Worm (Caenorhabditis elegans) whole organism, late embryonic: ENCODE results near the gene T05H10.1.

Experiments used
- Y22D7AL.16 ChIP-seq: sonication (generic microtip); optimal IDR thresholded peaks from 2 replicates; lab custom pipeline; 2016; ENCODE audit warnings: missing genetic modification characterization, missing compliant biosample characterization
- nfya-1 ChIP-seq: sonication (generic microtip); optimal IDR thresholded peaks from 2 replicates; lab custom pipeline; 2017; ENCODE audit warnings: missing genetic modification characterization, mild to moderate bottlenecking, missing compliant biosample characterization, antibody characterized with exemption, moderate library complexity
- nhr-11 ChIP-seq: fragments of 150-350 bp; optimal IDR thresholded peaks from 2 replicates; lab custom pipeline; 2014; ENCODE audit warnings: missing biosample characterization, missing genetic modification characterization
- unc-55 ChIP-seq: sonication (generic microtip); optimal IDR thresholded peaks from 2 replicates; lab custom pipeline; 2017; ENCODE audit warnings: missing biosample characterization, missing genetic modification reagents, missing genetic modification characterization

ce11 chrII:8035667-8036066, 6.7 kb upstream of the T05H10.1 start, which contains the start of gene sap-49:
- TF ChIP-seq nhr-11 (tag; lab: Kevin White, UChicago) = no peak
- no peak for TF ChIP-seq Y22D7AL.16 (tag; lab: Kevin White, UChicago)
- no peak for TF ChIP-seq nfya-1 (tag; lab: Kevin White, UChicago)
- no peak for TF ChIP-seq unc-55 (GFP tag; lab: Kevin White, UChicago)
